Worm (Caenorhabditis elegans) whole organism, mixed stage, embryonic: ENCODE data around the gene srsx-6.

ENCODE experiments used
- drap-1 ChIP-seq: fragments of 200-800 bp; sonication (Bioruptor generic); optimal IDR thresholded peaks from 3 replicates; lab custom pipeline; 2018; ENCODE audit warnings: mild to moderate bottlenecking, missing genetic modification characterization, missing compliant biosample characterization
- lin-13 ChIP-seq: fragments of 150-350 bp; optimal IDR thresholded peaks from 2 replicates; lab custom pipeline; 2014; ENCODE audit warnings: missing biosample characterization, missing genetic modification characterization
- lsy-2 ChIP-seq: fragments of 150-350 bp; optimal IDR thresholded peaks from 2 replicates; lab custom pipeline; 2014; ENCODE audit warnings: missing biosample characterization, missing genetic modification characterization
- nhr-28 ChIP-seq: fragments of 150-350 bp; optimal IDR thresholded peaks from 2 replicates; lab custom pipeline; 2014; ENCODE audit warnings: missing biosample characterization, missing genetic modification characterization
- nhr-76 ChIP-seq: sonication (generic microtip); optimal IDR thresholded peaks from 2 replicates; lab custom pipeline; 2017; ENCODE audit warnings: missing biosample characterization, missing genetic modification characterization
- pha-4 ChIP-seq: fragments of 150-350 bp; optimal IDR thresholded peaks from 2 replicates; lab custom pipeline; 2018; ENCODE audit warnings: missing biosample characterization, missing genetic modification reagents, missing genetic modification characterization
- unc-62 ChIP-seq: fragments of 150-350 bp; optimal IDR thresholded peaks from 2 replicates; lab custom pipeline; 2014; ENCODE audit warnings: missing biosample characterization, missing genetic modification reagents, missing genetic modification characterization

ce11 chrV:7928660-7929059 lies 1.8 kb downstream of the srsx-6 start, which contains the start of gene srsx-5:
- TF ChIP-seq nhr-28 (tag; lab: Kevin White, UChicago) (no peak), lin-13 (tag; lab: Kevin White, UChicago) (no peak), unc-62 (no peak), lsy-2 (no peak), drap-1 (GFP tag; lab: Kevin White, UChicago) (no peak), nhr-76 (tag; lab: Kevin White, UChicago) (no peak), pha-4 (tag; lab: Kevin White, UChicago) (no peak)
